Worm (Caenorhabditis elegans): ENCODE data around the gene mrp-2.

DNA sequence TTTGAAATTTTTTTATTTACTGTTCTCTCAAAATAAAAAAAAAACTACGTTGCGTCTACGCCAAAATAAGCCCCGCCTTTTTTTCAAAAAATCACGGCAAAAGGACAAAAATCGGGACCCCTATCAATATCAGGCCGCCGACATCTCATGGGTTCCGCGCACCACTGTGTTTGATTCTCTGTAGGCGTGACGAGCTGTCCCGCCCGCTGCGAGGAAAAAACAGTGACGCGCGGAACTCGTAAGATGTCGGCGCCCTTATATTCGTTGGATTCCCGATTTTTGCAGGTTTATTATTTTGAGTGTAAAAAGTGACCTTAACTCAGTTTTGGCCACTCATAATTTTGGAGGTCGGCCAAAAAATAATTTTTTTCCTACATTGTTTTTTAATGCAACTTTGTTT, 1.1 kb downstream of the mrp-2 start:
- TF ChIP-seq lsy-2 (tag; optimal IDR thresholded peaks at IDR 0.05) (no peak), nhr-2 (tag; optimal IDR thresholded peaks at IDR 0.05) (no peak), nhr-237 (tag; optimal IDR thresholded peaks at IDR 0.05) (no peak), lin-13 (tag; optimal IDR thresholded peaks at IDR 0.05) (no peak), nhr-76 (tag; optimal IDR thresholded peaks at IDR 0.05) (no peak), sptf-1 (tag; optimal IDR thresholded peaks at IDR 0.05) (no peak)
